Worm (Caenorhabditis elegans) whole organism, mixed stage, embryonic: Measurements from ENCODE around the gene F22H10.3.

ENCODE experiments used
- lin-13 ChIP-seq: fragments of 150-350 bp; optimal IDR thresholded peaks from 2 replicates; lab custom pipeline; 2014; ENCODE audit warnings: missing biosample characterization, missing genetic modification characterization
- mab-5 ChIP-seq: fragments of 150-350 bp; optimal IDR thresholded peaks from 2 replicates; lab custom pipeline; 2014; ENCODE audit warnings: missing biosample characterization, missing genetic modification characterization
- nhr-237 ChIP-seq: fragments of 150-350 bp; optimal IDR thresholded peaks from 2 replicates; lab custom pipeline; 2014; ENCODE audit warnings: missing biosample characterization, missing genetic modification characterization
- pha-4 ChIP-seq: fragments of 150-350 bp; optimal IDR thresholded peaks from 2 replicates; lab custom pipeline; 2018; ENCODE audit warnings: missing biosample characterization, missing genetic modification reagents, missing genetic modification characterization

ce11 chrX:16634103-16634502 is 43.4 kb downstream of the F22H10.3 start:
- no peak for TF ChIP-seq lin-13 (tag; lab: Kevin White, UChicago)
- no peak for TF ChIP-seq nhr-237 (tag; lab: Kevin White, UChicago)
- TF ChIP-seq pha-4, result no peak
- no peak for TF ChIP-seq mab-5 (tag; lab: Kevin White, UChicago)
